Worm (Caenorhabditis elegans) whole organism, L4/young adult: ENCODE data around the gene F09E10.6.

Experiments used
- W03F9.2 ChIP-seq: fragments of 150-350 bp; optimal IDR thresholded peaks from 2 replicates; lab custom pipeline; 2014; ENCODE audit warnings: missing biosample characterization, missing genetic modification characterization
- dao-5 ChIP-seq: sonication (generic microtip); optimal IDR thresholded peaks from 2 replicates; lab custom pipeline; 2016; ENCODE audit warnings: missing genotype, missing genetic modification characterization, moderate library complexity, missing compliant biosample characterization
- him-1 ChIP-seq: sonication (generic microtip); optimal IDR thresholded peaks from 2 replicates; lab custom pipeline; 2016; ENCODE audit warnings: missing genotype, missing genetic modification reagents, missing genetic modification characterization, missing compliant biosample characterization

DNA sequence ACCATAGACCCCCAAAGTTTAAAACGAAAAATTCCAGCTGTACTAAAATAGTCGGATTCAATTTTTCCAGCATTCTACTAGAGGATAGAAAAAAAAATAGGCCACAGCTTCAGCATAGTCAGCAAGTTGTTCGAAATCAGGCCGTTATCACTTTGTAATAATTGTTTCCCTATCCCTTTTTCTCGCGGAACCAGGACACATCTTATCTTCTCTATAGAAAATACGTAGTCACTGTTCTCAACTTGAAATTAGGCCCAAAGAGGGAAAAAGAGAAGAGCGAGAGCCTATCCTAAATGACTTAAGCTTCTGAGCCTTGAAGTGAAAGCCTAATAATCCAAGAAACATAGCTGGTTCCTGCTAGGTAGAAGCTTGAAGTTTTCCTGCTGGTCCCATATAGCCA is 51.8 kb downstream of the F09E10.6 start:
- no peak for TF ChIP-seq dao-5 (tag; lab: Kevin White, UChicago)
- TF ChIP-seq W03F9.2: no peak
- TF ChIP-seq him-1 (tag; lab: Kevin White, UChicago): no peak
